Worm (Caenorhabditis elegans): ENCODE measurements around the gene T06E8.8.

ce11 chrV:10091152-10091551 is 47.6 kb downstream of the T06E8.8 start, which contains the start of gene R04B5.11:
- TF ChIP-seq lin-39 (tag; optimal IDR thresholded peaks at IDR 0.05), result no peak
- no peak for TF ChIP-seq fkh-10 (GFP tag; optimal IDR thresholded peaks at IDR 0.05)
- TF ChIP-seq jun-1 (tag; optimal IDR thresholded peaks at IDR 0.05), result no peak
- no peak for TF ChIP-seq daf-19 (GFP tag; conservative IDR thresholded peaks at IDR 0.05)
- TF ChIP-seq mdl-1 (tag; optimal IDR thresholded peaks at IDR 0.05), result no peak

Measured in whole organism, L4 larva.